Worm (Caenorhabditis elegans) whole organism, L4/young adult: ENCODE results near the gene sre-6.

Experiments
- W03F9.2 ChIP-seq: fragments of 150-350 bp; optimal IDR thresholded peaks from 2 replicates; lab custom pipeline; 2014; ENCODE audit warnings: missing biosample characterization, missing genetic modification characterization
- dao-5 ChIP-seq: sonication (generic microtip); optimal IDR thresholded peaks from 2 replicates; lab custom pipeline; 2016; ENCODE audit warnings: missing genotype, missing genetic modification characterization, moderate library complexity, missing compliant biosample characterization
- him-1 ChIP-seq: sonication (generic microtip); optimal IDR thresholded peaks from 2 replicates; lab custom pipeline; 2016; ENCODE audit warnings: missing genotype, missing genetic modification reagents, missing genetic modification characterization, missing compliant biosample characterization

- no peak for TF ChIP-seq him-1 (tag; lab: Kevin White, UChicago)
- no peak for TF ChIP-seq W03F9.2 (tag; lab: Kevin White, UChicago)
- TF ChIP-seq dao-5: no peak
These were observed 43.4 kb downstream of the sre-6 start for ce11 chrV:10719019-10719832.
